Worm (Caenorhabditis elegans) whole organism, dauer: ENCODE results near the gene sru-39.

Experiments
- unc-62 ChIP-seq: sonication (generic microtip); optimal IDR thresholded peaks from 2 replicates; lab custom pipeline; 2017; ENCODE audit warnings: missing biosample characterization, missing genetic modification reagents, missing genetic modification characterization

The sru-39 gene

DNA sequence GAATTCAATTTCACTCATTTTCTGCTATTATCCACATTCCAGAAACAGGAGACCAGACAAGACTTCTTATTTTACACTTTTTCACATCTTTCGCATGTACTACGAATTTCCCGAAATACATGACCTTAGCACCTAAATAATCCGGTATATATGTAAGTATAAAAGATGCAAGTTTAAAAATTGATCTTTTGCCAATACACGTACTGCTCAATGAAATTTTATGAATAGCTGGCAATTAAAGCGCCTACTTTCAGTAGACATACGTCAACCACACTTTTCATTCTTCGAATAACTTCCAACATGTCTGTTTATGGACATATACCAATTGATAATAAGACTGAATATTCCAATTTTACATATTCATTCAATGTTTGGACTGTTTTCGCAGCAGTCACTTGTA lies at the start of gene sru-39:
Gene sru-39, plus strand, starts transcription at position 301 of the 400 bp plus-strand sequence.
- TF ChIP-seq unc-62 (GFP tag; lab: Kevin White, UChicago): no peak

DNA sequence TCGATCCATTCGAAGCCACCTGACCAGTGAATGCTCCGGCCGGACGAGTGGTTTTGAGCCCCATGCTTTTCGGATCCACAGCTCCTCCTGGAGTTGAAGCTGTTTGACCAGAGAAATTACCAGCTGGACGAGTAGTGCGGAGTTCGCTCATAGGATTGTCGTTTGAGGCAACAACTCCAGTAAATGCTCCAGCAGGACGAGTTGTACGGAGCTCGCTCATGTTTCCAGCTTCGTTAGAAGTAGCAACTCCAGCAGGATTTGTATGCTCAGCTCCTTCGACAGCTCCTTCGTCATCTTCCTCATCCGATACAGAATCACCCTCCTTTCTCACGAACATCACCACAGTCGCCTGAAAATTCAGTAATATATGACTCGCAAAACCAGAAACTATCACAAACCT lies 49.7 kb upstream of the sru-39 start:
- TF ChIP-seq unc-62 (GFP tag; lab: Kevin White, UChicago): no peak

DNA sequence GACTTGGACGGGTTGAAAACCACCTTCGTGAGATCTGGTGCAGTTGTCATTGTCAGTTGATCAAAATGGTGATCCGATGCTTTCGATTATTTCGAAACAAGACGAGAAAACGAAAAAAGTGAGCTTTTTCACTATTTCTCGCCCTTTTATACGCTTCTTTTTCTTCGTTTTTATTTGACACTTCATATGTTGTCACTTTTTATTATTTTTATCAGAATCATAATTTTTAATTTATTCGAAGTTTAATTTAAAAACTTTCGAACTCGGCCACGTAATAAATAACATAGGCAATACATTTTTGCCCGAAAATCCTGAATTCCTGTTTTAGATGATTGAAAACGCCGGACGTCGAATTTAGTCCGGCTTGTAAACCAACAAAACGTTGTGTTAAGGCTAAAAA lies 48.8 kb upstream of the sru-39 start, which contains the start of gene F58E6.5:
Gene F58E6.5, minus strand, starts transcription at position 101 of the 400 bp plus-strand sequence.
- TF ChIP-seq unc-62 (GFP tag; lab: Kevin White, UChicago): no peak

DNA sequence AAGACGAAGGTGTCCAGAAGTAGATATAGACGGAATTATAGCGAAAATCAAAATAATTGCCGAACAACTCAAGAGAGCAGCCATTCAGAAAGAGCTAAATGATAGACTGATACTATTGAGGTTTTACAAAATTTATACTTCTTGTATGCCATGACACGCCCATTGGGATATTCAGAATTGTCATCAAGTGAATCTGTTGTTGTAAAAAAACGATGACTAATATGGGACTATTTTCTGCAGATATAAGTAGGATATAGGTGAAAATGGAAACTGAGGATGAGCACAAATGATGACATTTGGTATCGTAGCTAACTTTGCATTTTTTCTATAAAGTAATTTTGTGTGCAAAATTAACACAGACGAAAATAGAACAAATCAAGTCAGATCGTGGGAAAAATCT lies 47.6 kb upstream of the sru-39 start, which contains the start of gene F58E6.8:
Gene F58E6.8, minus strand, starts transcription at position 101 of the 400 bp plus-strand sequence.
- TF ChIP-seq unc-62 (GFP tag; lab: Kevin White, UChicago): no peak

DNA sequence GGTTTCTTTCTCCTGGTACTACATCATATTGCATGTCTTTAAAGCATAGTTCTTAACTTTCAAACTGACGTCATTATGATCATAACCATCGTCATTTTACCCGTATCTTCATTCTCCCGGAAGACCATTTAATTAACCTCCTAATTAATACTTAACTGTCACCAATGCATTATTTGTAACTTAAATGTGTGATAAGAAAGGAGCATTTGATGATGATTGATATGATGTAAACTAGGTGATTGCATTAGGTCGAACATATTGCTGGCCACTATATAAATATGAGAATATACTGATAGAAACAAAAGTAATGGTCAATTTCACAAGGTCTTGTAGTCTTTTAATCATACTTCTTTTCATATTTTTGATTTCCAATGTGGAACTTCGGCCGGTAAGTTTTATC lies 47.0 kb upstream of the sru-39 start, which contains the start of gene hrg-3:
Gene hrg-3, plus strand, starts transcription at position 227 of the 400 bp plus-strand sequence.
- TF ChIP-seq unc-62 (GFP tag; lab: Kevin White, UChicago): no peak

DNA sequence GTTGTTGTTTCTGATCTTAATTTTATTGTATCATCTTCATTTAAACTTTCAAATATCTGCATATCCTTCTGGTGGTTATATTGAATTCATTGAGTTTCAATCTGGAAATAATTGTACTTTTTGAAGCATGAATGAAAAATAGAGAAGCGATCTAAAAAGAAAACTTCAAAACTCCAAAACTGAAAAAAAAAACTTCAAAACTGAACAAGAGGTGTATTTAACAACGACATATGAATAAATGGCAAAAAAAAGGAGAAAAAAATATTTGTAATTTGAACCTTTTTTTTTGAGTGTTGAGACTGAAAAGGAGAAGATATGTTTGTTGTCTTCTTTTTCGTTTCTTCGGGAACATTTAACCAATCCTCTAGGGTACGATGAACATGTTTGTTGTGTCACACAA lies 45.4 kb upstream of the sru-39 start, which contains the start of gene F58E6.11:
Gene F58E6.11, minus strand, starts transcription at position 101 of the 400 bp plus-strand sequence.
- no peak for TF ChIP-seq unc-62 (GFP tag; lab: Kevin White, UChicago)

DNA sequence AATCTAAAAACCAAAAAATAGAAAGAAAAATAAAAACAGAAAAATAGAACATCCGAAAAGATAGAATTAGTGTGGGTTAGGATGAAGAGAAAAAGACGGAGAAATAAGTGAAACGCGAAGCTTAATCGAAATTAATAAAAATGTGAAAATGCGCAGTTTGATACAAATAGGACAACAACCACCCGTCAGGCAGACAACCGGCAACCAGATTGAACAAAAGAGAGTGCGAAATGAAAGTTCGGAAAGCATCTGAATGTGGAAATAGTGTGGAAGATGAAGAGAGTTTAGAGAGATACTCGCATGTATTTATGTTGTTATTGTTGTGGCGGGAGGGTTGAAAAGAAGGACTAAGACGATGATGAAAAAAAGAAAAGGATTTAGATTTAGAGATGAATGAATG lies 44.8 kb upstream of the sru-39 start:
- TF ChIP-seq unc-62 (GFP tag; lab: Kevin White, UChicago): no peak

DNA sequence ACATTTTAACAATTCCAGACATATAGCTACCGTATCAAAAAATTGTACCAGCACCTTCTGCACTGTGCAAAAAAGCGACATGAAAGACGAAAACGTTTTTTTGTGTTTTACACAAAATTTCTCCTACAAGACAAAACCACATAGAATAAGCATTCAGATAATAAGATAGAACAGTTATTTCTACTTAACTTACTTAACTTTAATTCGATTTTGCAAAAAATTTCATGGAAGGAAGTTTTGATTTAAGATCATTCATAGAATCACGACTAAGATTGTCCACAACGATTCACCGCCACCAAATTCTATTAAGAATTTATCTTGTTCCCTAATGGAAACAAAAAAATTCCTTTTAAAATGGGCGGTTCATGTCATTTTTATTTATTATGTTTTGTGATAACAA lies 39.5 kb upstream of the sru-39 start:
- no peak for TF ChIP-seq unc-62 (GFP tag; lab: Kevin White, UChicago)

DNA sequence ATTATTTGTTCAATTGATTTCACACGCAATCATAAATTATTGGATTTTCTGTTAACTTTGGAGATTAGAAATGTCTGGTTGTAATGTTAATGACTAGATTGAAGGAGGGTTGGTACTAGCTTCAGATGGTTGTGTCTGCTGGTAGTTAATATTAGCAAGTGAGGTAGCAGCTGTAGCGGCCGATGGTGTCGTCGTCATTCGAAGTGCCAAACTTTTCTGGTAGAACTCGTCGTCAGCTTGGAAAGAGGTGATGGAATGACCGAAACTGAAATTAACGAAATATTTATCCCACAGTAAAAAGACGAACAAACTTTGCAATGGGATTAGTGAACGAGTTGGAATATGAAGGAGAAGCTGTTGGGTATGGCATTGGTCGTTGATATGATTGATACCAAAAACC lies 38.7 kb upstream of the sru-39 start:
- TF ChIP-seq unc-62 (GFP tag; lab: Kevin White, UChicago): no peak

DNA sequence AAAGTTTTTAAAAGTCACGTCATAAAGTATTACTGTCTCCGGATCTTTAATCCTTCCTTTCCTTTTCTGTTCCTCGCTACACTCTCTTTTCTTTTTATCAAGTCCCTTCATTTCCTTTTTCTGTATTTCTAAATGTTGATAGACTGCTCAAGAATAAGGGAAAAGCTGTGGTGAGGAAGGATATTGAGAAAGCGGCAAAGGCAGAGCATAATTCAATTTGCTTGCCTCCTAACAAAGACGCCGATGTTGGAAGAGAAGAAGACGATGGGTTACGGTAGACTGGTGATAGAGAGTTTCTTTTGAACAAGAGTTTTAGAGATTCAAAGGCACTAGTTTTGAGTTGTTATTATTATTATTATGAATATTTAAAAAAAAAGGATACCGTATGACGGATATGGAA lies 37.7 kb upstream of the sru-39 start:
- TF ChIP-seq unc-62 (GFP tag; lab: Kevin White, UChicago): no peak

DNA sequence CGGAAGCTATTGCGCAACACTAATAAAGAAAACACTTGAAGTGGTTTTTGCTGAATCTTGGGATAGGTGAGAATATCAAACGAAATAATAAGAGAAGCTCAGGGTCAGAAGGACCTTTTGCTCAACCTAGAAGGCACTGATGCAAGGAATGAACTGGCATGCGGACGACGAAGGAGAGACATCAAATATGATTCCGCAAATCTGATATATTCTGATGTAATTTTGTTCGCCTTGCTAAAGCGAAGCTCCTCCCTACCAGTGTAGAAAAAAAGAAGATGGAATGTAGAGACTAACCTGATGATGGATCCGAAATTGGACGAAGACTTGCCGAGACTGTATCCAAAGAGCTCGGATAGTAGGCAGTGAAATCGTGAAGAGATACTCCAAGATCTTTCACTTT lies 35.3 kb upstream of the sru-39 start:
- TF ChIP-seq unc-62 (GFP tag; lab: Kevin White, UChicago): no peak

DNA sequence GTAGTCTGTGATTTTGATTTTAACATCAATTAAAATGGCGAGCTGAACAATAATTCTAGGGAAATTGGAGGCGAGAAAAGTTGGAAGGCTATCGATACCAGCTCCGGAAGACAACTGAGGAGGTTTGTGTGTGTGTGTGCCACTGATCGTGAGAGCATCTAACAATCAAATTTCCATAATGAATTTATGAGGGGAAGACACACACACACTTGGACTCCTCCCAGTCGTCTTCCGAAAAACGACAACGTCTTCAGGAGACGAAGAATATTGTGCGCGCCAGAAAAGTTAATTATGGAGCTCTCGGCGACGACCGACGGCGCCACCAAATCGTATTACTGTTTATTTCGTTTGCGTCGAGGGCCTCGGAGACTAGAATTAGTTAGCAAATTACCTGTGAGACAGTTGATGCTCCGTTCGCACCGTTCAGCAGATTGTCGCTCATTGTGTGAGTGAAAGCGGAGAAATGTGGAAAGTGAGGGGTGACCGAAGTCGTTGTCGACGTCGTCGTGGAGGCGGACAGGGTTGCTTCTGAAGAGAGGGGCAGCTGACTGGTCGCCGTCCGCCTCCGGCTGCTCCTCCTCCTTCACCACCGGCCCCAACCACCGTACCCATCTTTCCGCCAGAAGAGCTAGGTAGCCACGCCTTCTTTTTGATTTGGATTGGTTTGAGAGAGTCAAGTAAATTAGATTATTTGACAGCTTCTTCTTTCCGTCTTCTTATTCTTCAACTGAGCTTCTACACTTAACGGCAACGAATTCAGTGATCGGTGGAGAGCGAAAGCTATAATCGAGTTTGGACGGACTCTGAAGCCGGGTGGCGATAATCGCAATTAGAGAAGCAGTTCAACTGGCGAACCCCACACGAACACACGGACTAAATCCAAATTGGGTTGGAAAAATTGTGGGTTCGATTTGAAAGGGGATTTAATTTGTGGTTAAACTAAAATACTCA lies 34.2 kb upstream of the sru-39 start, which contains the start of gene unc-42:
Gene unc-42, minus strand, starts transcription at position 564 of the 951 bp plus-strand sequence.
- TF ChIP-seq unc-62 (GFP tag; lab: Kevin White, UChicago): no peak

DNA sequence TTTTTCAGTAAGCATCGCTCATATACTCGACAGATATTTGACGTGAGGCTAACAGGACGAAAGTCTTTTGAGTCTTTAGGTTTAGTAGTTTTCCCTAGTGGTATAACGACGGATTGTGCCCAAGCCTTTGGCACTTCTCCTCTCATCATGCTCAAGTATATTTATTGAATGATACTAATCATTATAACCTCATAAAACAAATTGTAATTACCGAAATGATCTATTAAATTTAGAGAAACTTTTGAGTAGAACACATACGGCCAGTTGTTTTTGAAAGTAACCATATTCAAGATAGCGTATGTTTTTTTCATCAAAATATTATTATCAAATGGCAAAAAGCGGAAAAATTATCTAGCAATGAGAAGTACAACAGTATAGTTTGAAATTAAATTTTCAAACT lies 32.0 kb upstream of the sru-39 start:
- no peak for TF ChIP-seq unc-62 (GFP tag; lab: Kevin White, UChicago)

DNA sequence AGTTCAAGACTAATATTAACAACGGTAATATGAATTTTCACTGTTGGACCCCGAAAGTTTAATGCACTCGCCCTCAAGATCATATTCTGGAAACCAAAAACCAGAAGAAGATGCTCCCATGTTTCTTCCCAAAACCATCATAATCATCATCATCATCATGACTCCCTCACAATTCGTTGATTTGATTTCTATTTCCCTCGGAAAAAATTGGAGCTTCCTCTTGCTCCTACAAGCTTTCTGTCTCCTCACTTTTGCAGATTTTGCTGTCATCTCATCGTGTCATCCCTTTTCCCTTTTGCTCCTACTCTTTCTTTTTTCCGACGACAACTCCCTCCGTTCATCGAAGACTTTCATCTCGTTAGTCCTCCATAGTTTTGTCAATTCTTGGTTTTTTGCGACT lies 31.3 kb upstream of the sru-39 start, which contains the start of gene F46B6.2:
Gene F46B6.2, plus strand, starts transcription at position 316 of the 400 bp plus-strand sequence.
- TF ChIP-seq unc-62 (GFP tag; lab: Kevin White, UChicago): no peak

DNA sequence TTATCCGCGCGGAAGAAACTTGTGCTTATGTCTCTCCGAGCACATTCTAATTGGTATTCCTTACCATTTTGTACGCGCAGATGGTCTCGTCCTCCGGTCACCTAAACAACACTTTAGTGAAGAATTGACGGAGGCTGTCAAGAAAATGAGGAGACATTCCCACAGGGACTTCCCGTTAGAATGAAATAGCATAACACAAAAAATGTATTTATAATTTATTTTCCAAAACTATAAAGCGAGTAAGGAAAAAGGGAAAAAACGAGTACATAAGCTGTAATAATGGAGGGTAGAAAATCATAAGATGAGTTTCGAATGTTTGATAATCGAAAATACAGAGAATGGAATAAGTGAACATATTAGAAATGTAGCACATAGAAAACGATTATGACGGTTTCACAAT lies 27.5 kb upstream of the sru-39 start, which contains the start of gene F46B6.12:
Gene F46B6.12, minus strand, starts transcription at position 101 of the 400 bp plus-strand sequence.
- TF ChIP-seq unc-62 (GFP tag; lab: Kevin White, UChicago): no peak

DNA sequence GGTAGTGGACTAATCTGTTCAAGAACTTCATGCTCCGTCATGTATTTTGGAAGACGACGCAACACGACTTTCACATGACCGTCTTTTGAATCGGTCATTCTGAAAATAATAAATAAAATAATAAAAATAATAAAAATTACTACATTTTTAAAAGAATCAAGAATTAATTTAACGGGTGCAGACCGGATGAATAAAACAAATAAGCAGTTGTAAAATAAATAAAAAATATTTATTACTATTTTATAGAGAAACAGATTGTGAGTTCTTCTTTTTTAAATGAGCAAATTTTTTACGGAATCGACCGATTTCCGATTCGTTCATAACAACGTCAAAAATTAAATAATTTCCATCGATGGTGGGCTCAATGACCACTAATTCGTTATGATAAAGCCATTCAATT lies 25.6 kb upstream of the sru-39 start, which contains the start of gene smg-4:
Gene smg-4, minus strand, starts transcription at position 101 of the 400 bp plus-strand sequence.
- TF ChIP-seq unc-62 (GFP tag; lab: Kevin White, UChicago): no peak
